Worm (Caenorhabditis elegans) whole organism, L4 larva: ENCODE measurements around the gene dpf-1.

Experiments used
- R02D3.7 ChIP-seq: fragments of 150-350 bp; sonication (generic microtip); optimal IDR thresholded peaks from 3 replicates; lab custom pipeline; 2014; ENCODE audit warnings: missing biosample characterization, missing genetic modification characterization
- Y75B8A.6 ChIP-seq: fragments of 200-800 bp; sonication (Bioruptor generic); IDR thresholded peaks from 2 replicates; pipeline ENCODE4 v1.3.6; 2022; ENCODE audit warnings: missing genetic modification reagents, missing genetic modification characterization, missing compliant biosample characterization
- ZK546.5 ChIP-seq, 2 experiments: sonication (generic microtip); optimal IDR thresholded peaks; 2 replicates each; lab custom pipeline; 2017; ENCODE audit warnings: missing biosample characterization in 2 of 2, missing genetic modification characterization in 2 of 2
- ceh-20 ChIP-seq: fragments of 200-800 bp; sonication (Bioruptor generic); IDR thresholded peaks from 2 replicates; pipeline ENCODE4 v1.3.6; 2022; ENCODE audit warnings: missing genetic modification reagents, missing genetic modification characterization, missing compliant biosample characterization
- ceh-28 ChIP-seq: fragments of 150-350 bp; optimal IDR thresholded peaks from 2 replicates; lab custom pipeline; 2014; ENCODE audit warnings: missing biosample characterization, missing genetic modification reagents, missing genetic modification characterization
- hlh-30 ChIP-seq: sonication (generic microtip); optimal IDR thresholded peaks from 2 replicates; lab custom pipeline; 2017; ENCODE audit warnings: antibody characterized with exemption, mild to moderate bottlenecking, missing genetic modification characterization, missing compliant biosample characterization; ENCODE audit not compliant: insufficient read depth
- lin-38 ChIP-seq: fragments of 200-800 bp; sonication (Bioruptor generic); IDR thresholded peaks from 2 replicates; pipeline ENCODE4 v1.3.6; 2022; ENCODE audit warnings: missing genetic modification reagents, missing genetic modification characterization, missing compliant biosample characterization
- lir-3 ChIP-seq: sonication (generic microtip); optimal IDR thresholded peaks from 2 replicates; lab custom pipeline; 2016; ENCODE audit warnings: mild to moderate bottlenecking, missing genetic modification characterization, missing compliant biosample characterization
- lsy-2 ChIP-seq, 2 experiments: fragments of 150-350 bp in 1 of 2; sonication (generic microtip) in 1 of 2; optimal IDR thresholded peaks; 2 replicates each; lab custom pipeline; 2014 to 2017; ENCODE audit warnings: missing biosample characterization in 2 of 2, missing genetic modification characterization in 2 of 2
- pha-4 ChIP-seq, 2 experiments: fragments of 150-350 bp in 1 of 2; fragments of 200-800 bp in 1 of 2; sonication (Bioruptor generic) in 1 of 2; IDR thresholded peaks in 1 of 2; optimal IDR thresholded peaks in 1 of 2; 2 replicates each; pipeline versions ENCODE4 v1.3.6 to Lab custom; 2014 to 2022; ENCODE audit warnings: missing genetic modification characterization in 2 of 2, missing genetic modification reagents in 2 of 2, missing biosample characterization in 1 of 2, missing compliant biosample characterization in 1 of 2
- sdz-12 ChIP-seq: fragments of 200-800 bp; sonication (Bioruptor generic); optimal IDR thresholded peaks from 2 replicates; lab custom pipeline; 2018; ENCODE audit warnings: mild to moderate bottlenecking, missing genetic modification characterization, missing compliant biosample characterization
- snpc-4 ChIP-seq: fragments of 150-350 bp; optimal IDR thresholded peaks from 2 replicates; lab custom pipeline; 2014; ENCODE audit warnings: missing biosample characterization, missing genetic modification characterization
- unc-130 ChIP-seq: sonication (generic microtip); optimal IDR thresholded peaks from 2 replicates; lab custom pipeline; 2016; ENCODE audit warnings: missing genetic modification reagents, missing genetic modification characterization, missing compliant biosample characterization
- zip-11 ChIP-seq: fragments of 200-800 bp; sonication (Bioruptor generic); IDR thresholded peaks from 2 replicates; pipeline ENCODE4 v1.3.6; 2022; ENCODE audit warnings: missing genetic modification characterization, missing compliant biosample characterization

DNA sequence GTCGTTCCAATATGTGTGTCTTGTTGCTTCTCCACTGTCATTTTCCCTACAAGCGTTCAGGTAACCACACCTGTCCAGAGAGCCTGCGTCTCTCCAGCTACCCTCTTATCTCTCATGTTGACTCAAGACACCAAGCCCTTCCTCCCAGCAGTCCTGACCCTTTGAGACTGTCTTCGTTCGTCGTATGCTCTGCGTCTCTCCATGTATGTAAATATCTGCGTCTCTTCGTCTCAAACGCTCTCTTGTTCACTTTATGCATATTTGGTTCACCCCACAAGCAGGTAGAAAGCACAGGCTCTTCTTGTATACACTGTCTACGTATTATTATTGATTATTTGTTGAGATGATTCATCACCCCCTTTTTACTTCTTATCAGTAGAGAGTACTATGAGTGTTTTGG is 26.6 kb downstream of the dpf-1 start:
- TF ChIP-seq sdz-12 (GFP tag; lab: Kevin White, UChicago) (no peak), ceh-28 (tag; lab: Kevin White, UChicago) (peak; percentile 17), ZK546.5 (tag; optimal IDR thresholded peaks at IDR 0.05; lab: Kevin White, UChicago) (no peak), pha-4 (GFP tag; IDR thresholded peaks at IDR 0.05; lab: Robert Waterston, UW) (no peak), pha-4 (tag; optimal IDR thresholded peaks at IDR 0.05; lab: Kevin White, UChicago) (peak; percentile 96), R02D3.7 (no peak), ceh-20 (GFP tag; lab: Robert Waterston, UW) (no peak), lin-38 (no peak), hlh-30 (tag; lab: Kevin White, UChicago) (no peak), unc-130 (GFP tag; lab: Kevin White, UChicago) (no peak), Y75B8A.6 (GFP tag; lab: Robert Waterston, UW) (no peak), snpc-4 (no peak), zip-11 (GFP tag; lab: Robert Waterston, UW) (no peak), lir-3 (tag; lab: Kevin White, UChicago) (no peak), lsy-2 (tag; optimal IDR thresholded peaks at IDR 0.05; lab: Kevin White, UChicago) (no peak)
